Fruit fly (Drosophila melanogaster) whole organism: ENCODE data around the gene CG34303.

Source experiments
- CG8478 ChIP-seq: fragments of >200 bp; optimal IDR thresholded peaks from 2 replicates; lab custom pipeline; 2018; ENCODE audit warnings: inconsistent platforms
- Dll ChIP-seq: fragments of >200 bp; optimal IDR thresholded peaks from 2 replicates; lab custom pipeline; 2017
- EcR ChIP-seq, 2 experiments: fragments of >200 bp; optimal IDR thresholded peaks; 2 replicates each; lab custom pipeline; 2017; ENCODE audit warnings: missing biosample characterization in 2 of 2, missing genetic modification characterization in 2 of 2, missing genetic modification reagents in 2 of 2
- pan ChIP-seq: fragments of >200 bp; optimal IDR thresholded peaks from 2 replicates; lab custom pipeline; 2017
- psq ChIP-seq: fragments of >200 bp; optimal IDR thresholded peaks from 2 replicates; lab custom pipeline; 2017
- usp ChIP-seq: fragments of >200 bp; optimal IDR thresholded peaks from 2 replicates; lab custom pipeline; 2017; ENCODE audit warnings: missing biosample characterization, missing genetic modification characterization, mixed read lengths

CG34303 gene

dm6 chr3R:10151830-10152513 is at the start of gene CG34303:
Gene CG34303, minus strand, starts transcription at chr3R:10151880.
- no peak for TF ChIP-seq psq (lab: Kevin White, UChicago)
- no peak for TF ChIP-seq pan (lab: Kevin White, UChicago)
- TF ChIP-seq usp (GFP tag; lab: Kevin White, UChicago), result no peak
- TF ChIP-seq CG8478 (lab: Kevin White, UChicago), result no peak
- no peak for TF ChIP-seq Dll (lab: Kevin White, UChicago)
- no peak for TF ChIP-seq EcR (GFP tag; optimal IDR thresholded peaks at IDR 0.05; lab: Kevin White, UChicago)

dm6 chr3R:10190084-10190782 is 38.6 kb upstream of the CG34303 start, which contains the start of gene Syn:
Gene Syn, plus strand, starts transcription at chr3R:10190689.
- TF ChIP-seq psq (lab: Kevin White, UChicago) (no peak), pan (lab: Kevin White, UChicago) (no peak), CG8478 (lab: Kevin White, UChicago) (no peak), Dll (lab: Kevin White, UChicago) (no peak), EcR (GFP tag; optimal IDR thresholded peaks at IDR 0.05; lab: Kevin White, UChicago) (no peak), usp (GFP tag; lab: Kevin White, UChicago) (no peak)

dm6 chr3R:10189520-10189919 is 37.8 kb upstream of the CG34303 start, which contains the start of gene CG12814:
Gene CG12814, minus strand, starts transcription at chr3R:10189603.
- TF ChIP-seq psq (lab: Kevin White, UChicago) (no peak), Dll (lab: Kevin White, UChicago) (no peak), usp (GFP tag; lab: Kevin White, UChicago) (no peak), pan (lab: Kevin White, UChicago) (no peak), CG8478 (lab: Kevin White, UChicago) (no peak), EcR (GFP tag; optimal IDR thresholded peaks at IDR 0.05; lab: Kevin White, UChicago) (no peak)

- no peak for TF ChIP-seq Dll (lab: Kevin White, UChicago)
- no peak for TF ChIP-seq EcR (GFP tag; optimal IDR thresholded peaks at IDR 0.05; lab: Kevin White, UChicago)
- TF ChIP-seq psq (lab: Kevin White, UChicago), result no peak
- no peak for TF ChIP-seq usp (GFP tag; lab: Kevin White, UChicago)
These were observed 34.3 kb upstream of the CG34303 start for dm6 chr3R:10185986-10186385.

- no peak for TF ChIP-seq EcR (GFP tag; optimal IDR thresholded peaks at IDR 0.05; lab: Kevin White, UChicago)
- no peak for TF ChIP-seq pan (lab: Kevin White, UChicago)
- TF ChIP-seq Dll (lab: Kevin White, UChicago), result no peak
- no peak for TF ChIP-seq usp (GFP tag; lab: Kevin White, UChicago)
- no peak for TF ChIP-seq CG8478 (lab: Kevin White, UChicago)
- no peak for TF ChIP-seq psq (lab: Kevin White, UChicago)
These were observed 25.3 kb upstream of the CG34303 start for dm6 chr3R:10176927-10177511.

dm6 chr3R:10170356-10170876 is 18.7 kb upstream of the CG34303 start, which contains the start of gene Best1:
Gene Best1, minus strand, starts transcription at chr3R:10170487.
- TF ChIP-seq Dll (lab: Kevin White, UChicago) (no peak), EcR (GFP tag; optimal IDR thresholded peaks at IDR 0.05; lab: Kevin White, UChicago) (no peak), psq (lab: Kevin White, UChicago) (no peak), CG8478 (lab: Kevin White, UChicago) (no peak), usp (GFP tag; lab: Kevin White, UChicago) (no peak), pan (lab: Kevin White, UChicago) (no peak)

dm6 chr3R:10169124-10169766 is 17.6 kb upstream of the CG34303 start:
- TF ChIP-seq EcR (GFP tag; optimal IDR thresholded peaks at IDR 0.05; lab: Kevin White, UChicago), result peak in 1 of 2 experiments; percentile 70
- TF ChIP-seq psq (lab: Kevin White, UChicago), result no peak
- TF ChIP-seq Dll (lab: Kevin White, UChicago), result no peak
- no peak for TF ChIP-seq pan (lab: Kevin White, UChicago)
- TF ChIP-seq usp (GFP tag; lab: Kevin White, UChicago), result no peak
- TF ChIP-seq CG8478 (lab: Kevin White, UChicago), result no peak

dm6 chr3R:10168483-10169064 is 16.9 kb upstream of the CG34303 start:
- no peak for TF ChIP-seq pan (lab: Kevin White, UChicago)
- TF ChIP-seq Dll (lab: Kevin White, UChicago), result no peak
- TF ChIP-seq EcR (GFP tag; optimal IDR thresholded peaks at IDR 0.05; lab: Kevin White, UChicago), result no peak
- no peak for TF ChIP-seq CG8478 (lab: Kevin White, UChicago)
- no peak for TF ChIP-seq usp (GFP tag; lab: Kevin White, UChicago)
- no peak for TF ChIP-seq psq (lab: Kevin White, UChicago)

dm6 chr3R:10167280-10167679 is 15.6 kb upstream of the CG34303 start:
- TF ChIP-seq Dll (lab: Kevin White, UChicago) (no peak), CG8478 (lab: Kevin White, UChicago) (no peak), psq (lab: Kevin White, UChicago) (no peak), usp (GFP tag; lab: Kevin White, UChicago) (no peak), pan (lab: Kevin White, UChicago) (no peak), EcR (GFP tag; optimal IDR thresholded peaks at IDR 0.05; lab: Kevin White, UChicago) (no peak)

- TF ChIP-seq Dll (lab: Kevin White, UChicago), result no peak
- no peak for TF ChIP-seq EcR (GFP tag; optimal IDR thresholded peaks at IDR 0.05; lab: Kevin White, UChicago)
- no peak for TF ChIP-seq psq (lab: Kevin White, UChicago)
- no peak for TF ChIP-seq usp (GFP tag; lab: Kevin White, UChicago)
- no peak for TF ChIP-seq CG8478 (lab: Kevin White, UChicago)
- TF ChIP-seq pan (lab: Kevin White, UChicago), result no peak
These were observed 14.7 kb upstream of the CG34303 start for dm6 chr3R:10166334-10166733.
